Fruit fly (Drosophila melanogaster) whole organism, embryonic: ENCODE results near the gene Swip-1.
A peak's percentile ranks its signal among the peaks of the same experiment; 100 is the strongest.

Experiments
- Ada2b ChIP-seq: fragments of 200-800 bp; sonication (Bioruptor generic); IDR thresholded peaks from 2 replicates; pipeline ENCODE4 v1.3.6; 2022; ENCODE audit warnings: missing biosample characterization, missing genetic modification characterization
- Blimp-1 ChIP-seq: fragments of 200-800 bp; sonication (Bioruptor generic); optimal IDR thresholded peaks from 3 replicates; lab custom pipeline; 2018; ENCODE audit warnings: missing biosample characterization, missing genetic modification characterization, mild to moderate bottlenecking, moderate library complexity, missing genetic modification reagents
- Bteb2 ChIP-seq: fragments of 200-800 bp; sonication (Bioruptor generic); optimal IDR thresholded peaks from 2 replicates; lab custom pipeline; 2016; ENCODE audit warnings: missing biosample characterization, missing genetic modification characterization
- CG10321 ChIP-seq: fragments of 200-800 bp; sonication (Bioruptor generic); IDR thresholded peaks from 2 replicates; pipeline ENCODE4 v1.3.6; 2022; ENCODE audit warnings: missing biosample characterization, missing genetic modification characterization
- CG12219 ChIP-seq: fragments of 200-800 bp; sonication (Bioruptor generic); optimal IDR thresholded peaks from 3 replicates; lab custom pipeline; 2018; ENCODE audit warnings: missing biosample characterization, mild to moderate bottlenecking, missing genetic modification characterization
- CG12236 ChIP-seq: fragments of 200-800 bp; sonication (Bioruptor generic); optimal IDR thresholded peaks from 2 replicates; lab custom pipeline; 2016; ENCODE audit warnings: missing biosample characterization, missing genetic modification characterization
- CG12659 ChIP-seq: fragments of 200-800 bp; sonication (Bioruptor generic); optimal IDR thresholded peaks from 3 replicates; lab custom pipeline; 2017; ENCODE audit warnings: mild to moderate bottlenecking, missing biosample characterization, missing genetic modification reagents, missing genetic modification characterization
- CG14667 ChIP-seq: fragments of 200-800 bp; sonication (Bioruptor generic); IDR thresholded peaks from 2 replicates; pipeline ENCODE4 v1.3.6; 2022; ENCODE audit warnings: missing biosample characterization, missing genetic modification characterization
- CG15514 ChIP-seq: fragments of 200-800 bp; sonication (Bioruptor generic); optimal IDR thresholded peaks from 3 replicates; lab custom pipeline; 2017; ENCODE audit warnings: missing biosample characterization, missing genetic modification characterization, mild to moderate bottlenecking, moderate library complexity, missing genetic modification reagents
- CG17568 ChIP-seq: fragments of 200-800 bp; sonication (Bioruptor generic); optimal IDR thresholded peaks from 2 replicates; lab custom pipeline; 2018; ENCODE audit warnings: missing biosample characterization, mild to moderate bottlenecking, missing genetic modification characterization, moderate library complexity
- CG2202 ChIP-seq: fragments of 200-800 bp; sonication (Bioruptor generic); optimal IDR thresholded peaks from 2 replicates; lab custom pipeline; 2018; ENCODE audit warnings: missing biosample characterization, mild to moderate bottlenecking, missing genetic modification characterization
- CG2678 ChIP-seq: fragments of 200-800 bp; sonication (Bioruptor generic); optimal IDR thresholded peaks from 3 replicates; lab custom pipeline; 2019; ENCODE audit warnings: missing biosample characterization, mild to moderate bottlenecking, missing genetic modification characterization, moderate library complexity
- CG5953 ChIP-seq: fragments of 200-800 bp; sonication (Bioruptor generic); IDR thresholded peaks from 2 replicates; pipeline ENCODE4 v1.3.6; 2022; ENCODE audit warnings: missing biosample characterization, missing genetic modification characterization
- CG6689 ChIP-seq: fragments of 200-800 bp; sonication (Bioruptor generic); IDR thresholded peaks from 2 replicates; pipeline ENCODE4 v1.3.6; 2022; ENCODE audit warnings: missing biosample characterization, missing genetic modification characterization
- CG6854 ChIP-seq: fragments of 200-800 bp; sonication (Bioruptor generic); optimal IDR thresholded peaks from 3 replicates; lab custom pipeline; 2017; ENCODE audit warnings: missing biosample characterization, mild to moderate bottlenecking, missing genetic modification characterization
- CG7271 ChIP-seq: fragments of 200-800 bp; sonication (Bioruptor generic); optimal IDR thresholded peaks from 2 replicates; lab custom pipeline; 2018; ENCODE audit warnings: missing biosample characterization, mild to moderate bottlenecking, missing genetic modification characterization, moderate library complexity
- CG7987 ChIP-seq: fragments of 200-800 bp; sonication (Bioruptor generic); optimal IDR thresholded peaks from 2 replicates; lab custom pipeline; 2018; ENCODE audit warnings: missing biosample characterization, mild to moderate bottlenecking, missing genetic modification characterization, moderate library complexity
- CG8388 ChIP-seq: fragments of 200-800 bp; sonication (Bioruptor generic); optimal IDR thresholded peaks from 2 replicates; lab custom pipeline; 2019; ENCODE audit warnings: missing biosample characterization, mild to moderate bottlenecking, missing genetic modification characterization, moderate library complexity
- CG9437 ChIP-seq: fragments of 200-800 bp; sonication (Bioruptor generic); optimal IDR thresholded peaks from 2 replicates; lab custom pipeline; 2018; ENCODE audit warnings: missing biosample characterization, mild to moderate bottlenecking, missing genetic modification characterization
- Camta ChIP-seq: fragments of 200-800 bp; sonication (Bioruptor generic); optimal IDR thresholded peaks from 2 replicates; lab custom pipeline; 2016; ENCODE audit warnings: missing biosample characterization, missing genetic modification characterization
- Fer1 ChIP-seq: fragments of 200-800 bp; sonication (Bioruptor generic); optimal IDR thresholded peaks from 2 replicates; lab custom pipeline; 2017; ENCODE audit warnings: missing biosample characterization, mild to moderate bottlenecking, missing genetic modification characterization
- Fer3 ChIP-seq: fragments of 200-800 bp; sonication (Bioruptor generic); optimal IDR thresholded peaks from 2 replicates; lab custom pipeline; 2018; ENCODE audit warnings: missing biosample characterization, mild to moderate bottlenecking, missing genetic modification characterization, moderate library complexity
- HLH54F ChIP-seq: fragments of 200-800 bp; sonication (Bioruptor generic); optimal IDR thresholded peaks from 3 replicates; lab custom pipeline; 2016; ENCODE audit warnings: missing biosample characterization, missing genetic modification characterization
- Hsf ChIP-seq: fragments of 200-800 bp; sonication (Bioruptor generic); optimal IDR thresholded peaks from 3 replicates; lab custom pipeline; 2016; ENCODE audit warnings: missing biosample characterization, missing genetic modification characterization
- Nf-YB ChIP-seq: fragments of 200-800 bp; sonication (Bioruptor generic); optimal IDR thresholded peaks from 3 replicates; lab custom pipeline; 2019; ENCODE audit warnings: missing biosample characterization, mild to moderate bottlenecking, missing genetic modification characterization, moderate library complexity
- Optix ChIP-seq: fragments of 200-800 bp; sonication (Bioruptor generic); IDR thresholded peaks from 3 replicates; pipeline ENCODE4 v1.3.6; 2022; ENCODE audit warnings: missing biosample characterization, missing genetic modification characterization
- Poxn ChIP-seq: fragments of 200-800 bp; sonication (Bioruptor generic); IDR thresholded peaks from 2 replicates; pipeline ENCODE4 v1.3.6; 2022; ENCODE audit warnings: missing biosample characterization, missing genetic modification characterization
- Scr ChIP-seq: fragments of 200-800 bp; sonication (Bioruptor generic); IDR thresholded peaks from 2 replicates; pipeline ENCODE4 v1.3.6; 2022; ENCODE audit warnings: missing biosample characterization, missing genetic modification characterization; ENCODE audit not compliant: partially characterized antibody
- TFAM ChIP-seq: fragments of 200-800 bp; sonication (Bioruptor generic); optimal IDR thresholded peaks from 2 replicates; lab custom pipeline; 2017; ENCODE audit warnings: missing biosample characterization, missing genetic modification characterization, inconsistent platforms
- bbx ChIP-seq: fragments of 200-800 bp; sonication (Bioruptor generic); IDR thresholded peaks from 2 replicates; pipeline ENCODE4 v1.3.6; 2022; ENCODE audit warnings: missing biosample characterization, missing genetic modification characterization; ENCODE audit not compliant: partially characterized antibody
- bowl ChIP-seq: fragments of 200-800 bp; sonication (Bioruptor generic); IDR thresholded peaks from 2 replicates; pipeline ENCODE4 v1.3.6; 2022; ENCODE audit warnings: missing biosample characterization, missing genetic modification characterization
- dmrt11E ChIP-seq: fragments of 200-800 bp; sonication (Bioruptor generic); optimal IDR thresholded peaks from 3 replicates; lab custom pipeline; 2018; ENCODE audit warnings: missing biosample characterization, mild to moderate bottlenecking, missing genetic modification characterization, moderate library complexity
- fd3F ChIP-seq: fragments of 200-800 bp; sonication (Bioruptor generic); optimal IDR thresholded peaks from 2 replicates; lab custom pipeline; 2018; ENCODE audit warnings: missing biosample characterization, mild to moderate bottlenecking, missing genetic modification characterization, moderate library complexity
- hbn ChIP-seq: fragments of 200-800 bp; sonication (Bioruptor generic); IDR thresholded peaks from 2 replicates; pipeline ENCODE4 v1.3.6; 2022; ENCODE audit warnings: missing biosample characterization, missing genetic modification characterization; ENCODE audit not compliant: partially characterized antibody
- insv ChIP-seq, 2 experiments: fragments of 200-800 bp; sonication (Bioruptor generic); optimal IDR thresholded peaks; 3 replicates each; lab custom pipeline; 2016 to 2018; ENCODE audit warnings: missing biosample characterization in 2 of 2, missing genetic modification characterization in 2 of 2
- knrl ChIP-seq: fragments of 200-800 bp; sonication (Bioruptor generic); IDR thresholded peaks from 3 replicates; pipeline ENCODE4 v1.3.6; 2022; ENCODE audit warnings: missing biosample characterization, missing genetic modification characterization; ENCODE audit not compliant: partially characterized antibody
- lmd ChIP-seq: fragments of 200-800 bp; sonication (Bioruptor generic); IDR thresholded peaks from 2 replicates; pipeline ENCODE4 v1.3.6; 2022; ENCODE audit warnings: missing biosample characterization, missing genetic modification characterization
- maf-S ChIP-seq: fragments of 200-800 bp; sonication (Bioruptor generic); optimal IDR thresholded peaks from 2 replicates; lab custom pipeline; 2016; ENCODE audit warnings: missing biosample characterization, missing genetic modification characterization
- mld ChIP-seq: fragments of 200-800 bp; sonication (Bioruptor generic); IDR thresholded peaks from 3 replicates; pipeline ENCODE4 v1.3.6; 2022; ENCODE audit warnings: missing biosample characterization, missing genetic modification characterization; ENCODE audit not compliant: partially characterized antibody
- oc ChIP-seq: fragments of 200-800 bp; sonication (Bioruptor generic); optimal IDR thresholded peaks from 2 replicates; lab custom pipeline; 2018; ENCODE audit warnings: missing biosample characterization, mild to moderate bottlenecking, missing genetic modification characterization, moderate library complexity
- odd ChIP-seq: fragments of 200-800 bp; sonication (Bioruptor generic); optimal IDR thresholded peaks from 2 replicates; lab custom pipeline; 2017; ENCODE audit warnings: missing biosample characterization, mild to moderate bottlenecking, missing genetic modification characterization
- pb ChIP-seq: fragments of 200-800 bp; sonication (Bioruptor generic); optimal IDR thresholded peaks from 3 replicates; lab custom pipeline; 2016; ENCODE audit warnings: missing biosample characterization, missing genetic modification characterization
- pho ChIP-seq: fragments of 200-800 bp; sonication (Bioruptor generic); optimal IDR thresholded peaks from 2 replicates; lab custom pipeline; 2016; ENCODE audit warnings: missing biosample characterization, missing genetic modification characterization
- sisA ChIP-seq: fragments of 200-800 bp; sonication (Bioruptor generic); IDR thresholded peaks from 2 replicates; pipeline ENCODE4 v1.3.6; 2022; ENCODE audit warnings: missing biosample characterization, missing genetic modification characterization
- slp2 ChIP-seq: fragments of 200-800 bp; sonication (Bioruptor generic); optimal IDR thresholded peaks from 2 replicates; lab custom pipeline; 2016; ENCODE audit warnings: missing biosample characterization, missing genetic modification characterization
- tna ChIP-seq: fragments of 200-800 bp; sonication (Bioruptor generic); IDR thresholded peaks from 2 replicates; pipeline ENCODE4 v1.3.6; 2022; ENCODE audit warnings: missing biosample characterization, missing genetic modification characterization; ENCODE audit not compliant: partially characterized antibody
- trem ChIP-seq: fragments of 200-800 bp; optimal IDR thresholded peaks from 3 replicates; lab custom pipeline; 2019; ENCODE audit warnings: missing biosample characterization, mild to moderate bottlenecking, missing genetic modification characterization, moderate library complexity
- tx ChIP-seq: fragments of 200-800 bp; sonication (Bioruptor generic); optimal IDR thresholded peaks from 2 replicates; lab custom pipeline; 2016; ENCODE audit warnings: missing biosample characterization, missing genetic modification characterization
- wek ChIP-seq: fragments of 200-800 bp; sonication (Bioruptor generic); optimal IDR thresholded peaks from 3 replicates; lab custom pipeline; 2018; ENCODE audit warnings: missing biosample characterization, mild to moderate bottlenecking, missing genetic modification characterization, moderate library complexity

Gene Swip-1

dm6 chr2L:18948065-18948723, 38.9 kb downstream of the Swip-1 start (continued):
- no peak for TF ChIP-seq pb (GFP tag; lab: Kevin White, UChicago)
- TF ChIP-seq TFAM (GFP tag; lab: Kevin White, UChicago): no peak
- no peak for TF ChIP-seq CG10321
- TF ChIP-seq Blimp-1 (GFP tag; lab: Kevin White, UChicago): peak; percentile 81
- peak; percentile 40 for TF ChIP-seq oc (tag; lab: Kevin White, UChicago)
- peak; percentile 70 for TF ChIP-seq CG12219 (GFP tag; lab: Kevin White, UChicago)
- no peak for TF ChIP-seq Ada2b (GFP tag; lab: Robert Waterston, UW)
- no peak for TF ChIP-seq wek (GFP tag; lab: Kevin White, UChicago)
- no peak for TF ChIP-seq insv (GFP tag; optimal IDR thresholded peaks at IDR 0.05; lab: Kevin White, UChicago)
- TF ChIP-seq CG8388: peak; percentile 75
- TF ChIP-seq CG2678 (tag; lab: Kevin White, UChicago): peak; percentile 83
- TF ChIP-seq CG17568 (GFP tag; lab: Kevin White, UChicago): peak; percentile 47
- peak; percentile 46 for TF ChIP-seq Camta (GFP tag; lab: Kevin White, UChicago)
- TF ChIP-seq trem (tag; lab: Kevin White, UChicago): peak; percentile 28
- peak; percentile 57 for TF ChIP-seq sisA (GFP tag; lab: Robert Waterston, UW)
- TF ChIP-seq Hsf (GFP tag; lab: Kevin White, UChicago): peak; percentile 68
- TF ChIP-seq knrl (GFP tag; lab: Robert Waterston, UW): no peak
- no peak for TF ChIP-seq CG6854 (GFP tag; lab: Kevin White, UChicago)
- no peak; the same call in none of the 2 replicates for TF ChIP-seq CG14667 (GFP tag; lab: Robert Waterston, UW)
- TF ChIP-seq lmd (GFP tag; lab: Robert Waterston, UW): peak; percentile 66
- peak; percentile 66 for TF ChIP-seq odd (GFP tag; lab: Kevin White, UChicago)
- TF ChIP-seq pho: peak; percentile 9
- TF ChIP-seq Scr (GFP tag; lab: Robert Waterston, UW): no peak
- TF ChIP-seq CG12659 (GFP tag; lab: Kevin White, UChicago): peak; percentile 44
- TF ChIP-seq tna (GFP tag; lab: Robert Waterston, UW): no peak
- peak; percentile 85 for TF ChIP-seq CG2202 (tag; lab: Kevin White, UChicago)
- TF ChIP-seq Fer1 (GFP tag; lab: Kevin White, UChicago): peak; percentile 7
- no peak for TF ChIP-seq Bteb2 (GFP tag; lab: Kevin White, UChicago)
- TF ChIP-seq hbn (GFP tag; lab: Robert Waterston, UW): no peak
- no peak for TF ChIP-seq HLH54F (GFP tag; lab: Kevin White, UChicago)
- TF ChIP-seq CG6689 (GFP tag; lab: Robert Waterston, UW): peak; percentile 74
- TF ChIP-seq bowl (GFP tag; lab: Robert Waterston, UW): no peak
- peak; percentile 27 for TF ChIP-seq Fer3
- no peak for TF ChIP-seq CG12236 (GFP tag; lab: Kevin White, UChicago)
- TF ChIP-seq CG5953 (GFP tag; lab: Robert Waterston, UW): no peak
- TF ChIP-seq Poxn: no peak
- no peak for TF ChIP-seq CG7271 (tag; lab: Kevin White, UChicago)
- peak; percentile 10 for TF ChIP-seq CG7987 (GFP tag; lab: Kevin White, UChicago)
- TF ChIP-seq dmrt11E (tag; lab: Kevin White, UChicago): peak; percentile 87
- TF ChIP-seq bbx (GFP tag; lab: Robert Waterston, UW): no peak
- TF ChIP-seq CG9437 (GFP tag; lab: Kevin White, UChicago): peak; percentile 75
- peak; percentile 16 for TF ChIP-seq maf-S
- TF ChIP-seq fd3F (GFP tag; lab: Kevin White, UChicago): no peak
- no peak for TF ChIP-seq Optix (GFP tag; lab: Robert Waterston, UW)
- no peak for TF ChIP-seq mld (GFP tag; lab: Robert Waterston, UW)
- peak; percentile 55 for TF ChIP-seq slp2
- TF ChIP-seq CG15514: no peak
- TF ChIP-seq Nf-YB (GFP tag; lab: Kevin White, UChicago): peak; percentile 66
- TF ChIP-seq tx (GFP tag; lab: Kevin White, UChicago): no peak
